Worm (Caenorhabditis elegans): ENCODE measurements around the gene pipp-4P.
A peak's percentile ranks its signal among the peaks of the same experiment; 100 is the strongest.

DNA sequence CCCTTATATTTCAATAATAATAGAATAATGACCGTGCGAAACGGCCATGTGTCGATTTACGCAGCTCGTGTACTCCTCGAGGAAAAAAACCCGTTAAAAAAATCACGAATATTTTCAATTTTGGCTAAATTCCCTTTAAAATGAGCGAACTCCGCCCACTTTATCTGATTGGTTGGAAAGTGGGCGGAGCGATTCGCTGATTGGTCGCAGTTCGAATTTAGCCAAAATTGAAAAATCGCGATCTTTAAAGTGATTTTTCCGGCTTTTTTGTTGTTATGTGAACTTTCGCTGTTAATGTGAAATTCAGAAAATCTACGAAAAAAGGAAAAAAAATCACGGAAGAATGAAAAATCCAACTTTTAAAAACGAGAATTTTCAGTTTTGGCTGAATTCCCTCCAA is 1.2 kb upstream of the pipp-4P start:
- TF ChIP-seq eor-1 (tag; optimal IDR thresholded peaks at IDR 0.05) (no peak), nhr-237 (tag; optimal IDR thresholded peaks at IDR 0.05) (no peak), lin-39 (tag; optimal IDR thresholded peaks at IDR 0.05) (no peak), nfya-1 (tag; optimal IDR thresholded peaks at IDR 0.05; ENCODE audit: insufficient read depth) (peak; percentile 77), skn-1 (tag; optimal IDR thresholded peaks at IDR 0.05) (no peak), unc-62 (GFP tag; optimal IDR thresholded peaks at IDR 0.05) (no peak), nhr-28 (tag; optimal IDR thresholded peaks at IDR 0.05) (no peak), ceh-82 (tag; optimal IDR thresholded peaks at IDR 0.05) (no peak), mml-1 (tag; optimal IDR thresholded peaks at IDR 0.05) (no peak), nhr-12 (tag; optimal IDR thresholded peaks at IDR 0.05) (no peak), mdl-1 (tag; optimal IDR thresholded peaks at IDR 0.05) (no peak), nhr-23 (tag; optimal IDR thresholded peaks at IDR 0.05) (no peak), nhr-11 (tag; optimal IDR thresholded peaks at IDR 0.05) (no peak), elt-1 (tag; optimal IDR thresholded peaks at IDR 0.05) (no peak)
